Fruit fly (Drosophila melanogaster) whole organism, embryonic: Measurements from ENCODE around the gene PhKgamma.
A peak's percentile ranks its signal among the peaks of the same experiment; 100 is the strongest.

Experiments used
- Blimp-1 ChIP-seq: fragments of 200-800 bp; sonication (Bioruptor generic); optimal IDR thresholded peaks from 3 replicates; lab custom pipeline; 2018; ENCODE audit warnings: missing biosample characterization, missing genetic modification characterization, mild to moderate bottlenecking, moderate library complexity, missing genetic modification reagents
- CG11456 ChIP-seq: fragments of 200-800 bp; sonication (Bioruptor generic); IDR thresholded peaks from 3 replicates; pipeline ENCODE4 v1.3.6; 2022; ENCODE audit warnings: missing biosample characterization, missing genetic modification characterization
- CG15479 ChIP-seq: fragments of 200-800 bp; sonication (Bioruptor generic); optimal IDR thresholded peaks from 3 replicates; lab custom pipeline; 2019; ENCODE audit warnings: missing biosample characterization, mild to moderate bottlenecking, missing genetic modification characterization, moderate library complexity
- CG17328 ChIP-seq: fragments of 200-800 bp; sonication (Bioruptor generic); IDR thresholded peaks from 2 replicates; pipeline ENCODE4 v1.3.6; 2022; ENCODE audit warnings: missing biosample characterization, missing genetic modification characterization
- CG2129 ChIP-seq: fragments of 200-800 bp; sonication (Bioruptor generic); IDR thresholded peaks from 2 replicates; pipeline ENCODE4 v1.3.6; 2022; ENCODE audit warnings: missing biosample characterization, missing genetic modification characterization; ENCODE audit not compliant: partially characterized antibody
- CG2202 ChIP-seq: fragments of 200-800 bp; sonication (Bioruptor generic); optimal IDR thresholded peaks from 2 replicates; lab custom pipeline; 2018; ENCODE audit warnings: missing biosample characterization, mild to moderate bottlenecking, missing genetic modification characterization
- CG2678 ChIP-seq: fragments of 200-800 bp; sonication (Bioruptor generic); optimal IDR thresholded peaks from 3 replicates; lab custom pipeline; 2019; ENCODE audit warnings: missing biosample characterization, mild to moderate bottlenecking, missing genetic modification characterization, moderate library complexity
- CG2875 ChIP-seq: fragments of 200-800 bp; sonication (Bioruptor generic); optimal IDR thresholded peaks from 2 replicates; lab custom pipeline; 2017; ENCODE audit warnings: missing biosample characterization, mild to moderate bottlenecking, missing genetic modification characterization, missing genetic modification reagents
- CG3281 ChIP-seq: fragments of 200-800 bp; sonication (Bioruptor generic); optimal IDR thresholded peaks from 3 replicates; lab custom pipeline; 2017; ENCODE audit warnings: missing biosample characterization, mild to moderate bottlenecking, missing genetic modification characterization
- CG33557 ChIP-seq: fragments of 200-800 bp; sonication (Bioruptor generic); optimal IDR thresholded peaks from 2 replicates; lab custom pipeline; 2019; ENCODE audit warnings: missing biosample characterization, mild to moderate bottlenecking, missing genetic modification characterization, moderate library complexity
- CG6689 ChIP-seq: fragments of 200-800 bp; sonication (Bioruptor generic); IDR thresholded peaks from 2 replicates; pipeline ENCODE4 v1.3.6; 2022; ENCODE audit warnings: missing biosample characterization, missing genetic modification characterization
- CG6813 ChIP-seq: fragments of 200-800 bp; sonication (Bioruptor generic); optimal IDR thresholded peaks from 2 replicates; lab custom pipeline; 2017; ENCODE audit warnings: missing biosample characterization, missing genetic modification characterization, mild to moderate bottlenecking, moderate library complexity, missing genetic modification reagents
- CG9876 ChIP-seq: fragments of 200-800 bp; sonication (Bioruptor generic); optimal IDR thresholded peaks from 2 replicates; lab custom pipeline; 2016; ENCODE audit warnings: missing biosample characterization, missing genetic modification characterization
- CG9932 ChIP-seq: fragments of 200-800 bp; sonication (Bioruptor generic); IDR thresholded peaks from 2 replicates; pipeline ENCODE4 v1.3.6; 2022; ENCODE audit warnings: missing biosample characterization, missing genetic modification characterization
- Dbx ChIP-seq: fragments of 200-800 bp; sonication (Bioruptor generic); IDR thresholded peaks from 3 replicates; pipeline ENCODE4 v1.3.6; 2022; ENCODE audit warnings: missing biosample characterization, missing genetic modification characterization
- Deaf1 ChIP-seq: fragments of 200-800 bp; optimal IDR thresholded peaks from 3 replicates; lab custom pipeline; 2019; ENCODE audit warnings: missing biosample characterization, mild to moderate bottlenecking, missing genetic modification characterization, moderate library complexity
- Dip2 ChIP-seq: fragments of 200-800 bp; sonication (Bioruptor generic); IDR thresholded peaks from 2 replicates; pipeline ENCODE4 v1.3.6; 2022; ENCODE audit warnings: missing biosample characterization, missing genetic modification characterization
- Doc2 ChIP-seq: fragments of 200-800 bp; sonication (Bioruptor generic); IDR thresholded peaks from 2 replicates; pipeline ENCODE4 v1.3.6; 2022; ENCODE audit warnings: missing biosample characterization, missing genetic modification characterization
- Eip74EF ChIP-seq, 2 experiments: fragments of 200-800 bp in 1 of 2; fragments of >200 bp in 1 of 2; sonication (Bioruptor generic) in 1 of 2; optimal IDR thresholded peaks; 2 replicates each; lab custom pipeline; 2017 to 2019; ENCODE audit warnings: missing biosample characterization in 2 of 2, missing genetic modification characterization in 2 of 2, mild to moderate bottlenecking in 1 of 2, moderate library complexity in 1 of 2
- Ets65A ChIP-seq: fragments of 200-800 bp; sonication (Bioruptor generic); peaks from one replicate; lab custom pipeline; 2016; ENCODE audit warnings: missing biosample characterization, missing genetic modification characterization
- Hmr ChIP-seq: fragments of 200-800 bp; sonication (Bioruptor generic); optimal IDR thresholded peaks from 3 replicates; lab custom pipeline; 2017; ENCODE audit warnings: mild to moderate bottlenecking, missing biosample characterization, missing genetic modification reagents, missing genetic modification characterization
- Hr78 ChIP-seq, 2 experiments: fragments of 200-800 bp in 1 of 2; fragments of >200 bp in 1 of 2; sonication (Bioruptor generic) in 1 of 2; optimal IDR thresholded peaks; 2 replicates each; lab custom pipeline; 2017 to 2019; ENCODE audit warnings: missing biosample characterization in 2 of 2, missing genetic modification characterization in 2 of 2, mild to moderate bottlenecking in 1 of 2, moderate library complexity in 1 of 2
- NFAT ChIP-seq: fragments of 200-800 bp; sonication (Bioruptor generic); IDR thresholded peaks from 2 replicates; pipeline ENCODE4 v1.3.6; 2022; ENCODE audit warnings: missing biosample characterization, missing genetic modification characterization
- Nf-YC ChIP-seq: fragments of 200-800 bp; optimal IDR thresholded peaks from 3 replicates; lab custom pipeline; 2019; ENCODE audit warnings: missing biosample characterization, mild to moderate bottlenecking, missing genetic modification characterization, moderate library complexity
- Scr ChIP-seq: fragments of 200-800 bp; sonication (Bioruptor generic); IDR thresholded peaks from 2 replicates; pipeline ENCODE4 v1.3.6; 2022; ENCODE audit warnings: missing biosample characterization, missing genetic modification characterization; ENCODE audit not compliant: partially characterized antibody
- Six4 ChIP-seq: fragments of 200-800 bp; sonication (Bioruptor generic); optimal IDR thresholded peaks from 2 replicates; lab custom pipeline; 2016; ENCODE audit warnings: missing biosample characterization, missing genetic modification characterization
- Sry-β ChIP-seq: fragments of 200-800 bp; sonication (Bioruptor generic); optimal IDR thresholded peaks from 2 replicates; lab custom pipeline; 2018; ENCODE audit warnings: missing biosample characterization, mild to moderate bottlenecking, missing genetic modification characterization, moderate library complexity
- Vsx1 ChIP-seq: fragments of 200-800 bp; sonication (Bioruptor generic); optimal IDR thresholded peaks from 2 replicates; lab custom pipeline; 2017; ENCODE audit warnings: missing biosample characterization, mild to moderate bottlenecking, missing genetic modification characterization, missing genetic modification reagents
- Xbp1 ChIP-seq: fragments of 200-800 bp; sonication (Bioruptor generic); optimal IDR thresholded peaks from 3 replicates; lab custom pipeline; 2016; ENCODE audit warnings: missing biosample characterization, mild to moderate bottlenecking, missing genetic modification characterization
- bigmax ChIP-seq: fragments of 200-800 bp; sonication (Bioruptor generic); optimal IDR thresholded peaks from 2 replicates; lab custom pipeline; 2018; ENCODE audit warnings: missing biosample characterization, mild to moderate bottlenecking, missing genetic modification characterization
- cg ChIP-seq: fragments of 200-800 bp; sonication (Bioruptor generic); optimal IDR thresholded peaks from 3 replicates; lab custom pipeline; 2019; ENCODE audit warnings: missing biosample characterization, mild to moderate bottlenecking, missing genetic modification characterization, moderate library complexity
- dati ChIP-seq: fragments of 200-800 bp; sonication (Bioruptor generic); IDR thresholded peaks from 2 replicates; pipeline ENCODE4 v1.3.6; 2022; ENCODE audit warnings: missing biosample characterization, missing genetic modification characterization
- ems ChIP-seq: fragments of 200-800 bp; sonication (Bioruptor generic); optimal IDR thresholded peaks from 3 replicates; lab custom pipeline; 2016; ENCODE audit warnings: missing biosample characterization, missing genetic modification characterization
- fd96Cb ChIP-seq: fragments of 200-800 bp; sonication (Bioruptor generic); optimal IDR thresholded peaks from 2 replicates; lab custom pipeline; 2018; ENCODE audit warnings: missing biosample characterization, mild to moderate bottlenecking, missing genetic modification characterization, moderate library complexity
- fru ChIP-seq: fragments of >200 bp; optimal IDR thresholded peaks from 2 replicates; lab custom pipeline; 2017
- ftz-f1 ChIP-seq: fragments of 200-800 bp; sonication (Bioruptor generic); optimal IDR thresholded peaks from 2 replicates; lab custom pipeline; 2016; ENCODE audit warnings: missing biosample characterization, missing genetic modification characterization
- hth ChIP-seq: fragments of >200 bp; optimal IDR thresholded peaks from 2 replicates; lab custom pipeline; 2017; ENCODE audit warnings: inconsistent platforms
- lilli ChIP-seq: fragments of 200-800 bp; sonication (Bioruptor generic); optimal IDR thresholded peaks from 3 replicates; lab custom pipeline; 2016; ENCODE audit warnings: missing biosample characterization, missing genetic modification characterization
- mld ChIP-seq: fragments of 200-800 bp; sonication (Bioruptor generic); IDR thresholded peaks from 3 replicates; pipeline ENCODE4 v1.3.6; 2022; ENCODE audit warnings: missing biosample characterization, missing genetic modification characterization; ENCODE audit not compliant: partially characterized antibody
- nerfin-1 ChIP-seq: fragments of 200-800 bp; sonication (Bioruptor generic); optimal IDR thresholded peaks from 3 replicates; lab custom pipeline; 2019; ENCODE audit warnings: missing biosample characterization, mild to moderate bottlenecking, missing genetic modification characterization, moderate library complexity
- pb ChIP-seq: fragments of 200-800 bp; sonication (Bioruptor generic); optimal IDR thresholded peaks from 3 replicates; lab custom pipeline; 2016; ENCODE audit warnings: missing biosample characterization, missing genetic modification characterization
- run ChIP-seq: fragments of 200-800 bp; sonication (Bioruptor generic); optimal IDR thresholded peaks from 3 replicates; lab custom pipeline; 2018; ENCODE audit warnings: missing biosample characterization, mild to moderate bottlenecking, missing genetic modification characterization
- scrt ChIP-seq: fragments of 200-800 bp; sonication (Bioruptor generic); optimal IDR thresholded peaks from 2 replicates; lab custom pipeline; 2018; ENCODE audit warnings: missing biosample characterization, mild to moderate bottlenecking, missing genetic modification characterization, moderate library complexity
- sens ChIP-seq: fragments of 200-800 bp; sonication (Bioruptor generic); peaks from one replicate; lab custom pipeline; 2016; ENCODE audit warnings: missing biosample characterization, missing genetic modification characterization
- tio ChIP-seq: fragments of 200-800 bp; sonication (Bioruptor generic); optimal IDR thresholded peaks from 2 replicates; lab custom pipeline; 2017; ENCODE audit warnings: missing biosample characterization, missing genetic modification characterization, inconsistent platforms
- tna ChIP-seq: fragments of 200-800 bp; sonication (Bioruptor generic); IDR thresholded peaks from 2 replicates; pipeline ENCODE4 v1.3.6; 2022; ENCODE audit warnings: missing biosample characterization, missing genetic modification characterization; ENCODE audit not compliant: partially characterized antibody
- wdn ChIP-seq: fragments of 200-800 bp; sonication (Bioruptor generic); IDR thresholded peaks from 2 replicates; pipeline ENCODE4 v1.3.6; 2022; ENCODE audit warnings: missing biosample characterization, missing genetic modification characterization
- wor ChIP-seq: fragments of 200-800 bp; sonication (Bioruptor generic); IDR thresholded peaks from 2 replicates; pipeline ENCODE4 v1.3.6; 2022; ENCODE audit warnings: missing biosample characterization, missing genetic modification characterization

Gene PhKgamma

DNA sequence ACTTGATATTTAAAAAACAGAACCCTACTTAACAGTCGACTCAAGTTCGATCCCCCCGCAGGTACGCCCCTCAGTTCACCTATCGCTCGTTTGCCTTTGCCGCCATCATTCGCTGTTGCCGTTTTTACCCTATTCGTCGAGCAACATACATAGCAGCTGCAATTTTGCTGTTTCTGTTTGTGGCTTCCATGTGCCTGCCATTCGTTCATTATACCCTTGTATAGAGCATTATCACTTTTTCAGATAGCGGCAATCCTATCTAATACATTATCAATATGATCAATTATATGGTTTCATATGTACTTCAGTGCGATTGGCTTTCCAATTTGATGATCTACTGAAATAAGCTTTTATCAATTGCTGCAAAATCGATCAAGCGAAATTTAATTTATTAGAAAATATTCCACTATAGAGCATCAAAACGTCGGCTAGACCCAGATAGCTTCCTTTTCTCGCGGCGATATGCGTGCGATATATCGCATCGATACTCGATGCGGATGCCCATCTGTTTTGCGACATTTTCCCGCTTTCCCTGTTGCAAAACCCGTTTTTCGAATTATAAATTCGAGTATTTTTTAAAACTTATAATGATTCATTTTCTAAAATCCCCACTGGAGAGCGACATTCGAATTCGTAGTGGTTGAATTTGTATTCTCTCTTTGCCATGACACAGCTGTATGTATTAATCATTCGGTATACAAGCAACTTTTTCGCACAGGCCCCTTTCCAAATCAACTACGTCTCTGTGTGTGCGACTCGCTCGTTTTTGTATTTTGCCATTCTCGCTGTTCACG is 21.2 kb downstream of the PhKgamma start (continued):
- no peak for TF ChIP-seq Sry-β
- peak; percentile 69 for TF ChIP-seq CG2129 (GFP tag; lab: Robert Waterston, UW)
- TF ChIP-seq Doc2 (GFP tag; lab: Robert Waterston, UW), result peak; percentile 53
- no peak for TF ChIP-seq cg (GFP tag; lab: Kevin White, UChicago)
- peak; percentile 77 for TF ChIP-seq CG2875 (GFP tag; lab: Kevin White, UChicago)
- peak; percentile 84 for TF ChIP-seq CG6689
- peak; percentile 70 for TF ChIP-seq wor (GFP tag; lab: Robert Waterston, UW)
- TF ChIP-seq CG9876 (GFP tag; lab: Kevin White, UChicago), result peak; percentile 71
- TF ChIP-seq Dbx (GFP tag; lab: Robert Waterston, UW), result peak; percentile 84; the same call in 2 of the 3 replicates
- TF ChIP-seq lilli, result peak; percentile 83
- peak; percentile 91 for TF ChIP-seq fd96Cb (tag; lab: Kevin White, UChicago)
- TF ChIP-seq nerfin-1 (tag; lab: Kevin White, UChicago), result peak; percentile 81
- peak; percentile 93 for TF ChIP-seq CG2678
- peak; percentile 93 for TF ChIP-seq CG3281 (GFP tag; lab: Kevin White, UChicago)
- TF ChIP-seq tio (GFP tag; lab: Kevin White, UChicago), result peak; percentile 89
- TF ChIP-seq ems (GFP tag; lab: Kevin White, UChicago), result peak; percentile 83
- peak; percentile 88 for TF ChIP-seq Xbp1 (GFP tag; lab: Kevin White, UChicago)
- TF ChIP-seq CG17328, result peak; percentile 86
- TF ChIP-seq wdn (GFP tag; lab: Robert Waterston, UW), result peak; percentile 75
- TF ChIP-seq Ets65A (GFP tag; lab: Kevin White, UChicago), result peak; percentile 99
- TF ChIP-seq run (tag; lab: Kevin White, UChicago), result peak; percentile 85
- peak; percentile 77 for TF ChIP-seq Scr (GFP tag; lab: Robert Waterston, UW)
- TF ChIP-seq Deaf1 (tag; lab: Kevin White, UChicago), result peak; percentile 67
- TF ChIP-seq NFAT (GFP tag; lab: Robert Waterston, UW), result peak; percentile 61
- TF ChIP-seq Eip74EF (GFP tag; optimal IDR thresholded peaks at IDR 0.05; lab: Kevin White, UChicago), result peak in 1 of 2 experiments; percentile 81
- TF ChIP-seq hth (lab: Kevin White, UChicago), result no peak
- TF ChIP-seq CG9932, result peak; percentile 70
- peak; percentile 65 for TF ChIP-seq CG2202 (tag; lab: Kevin White, UChicago)
- peak; percentile 95 for TF ChIP-seq CG15479 (GFP tag; lab: Kevin White, UChicago)
- no peak for TF ChIP-seq ftz-f1
- peak; percentile 64; the same call in 1 of the 3 replicates for TF ChIP-seq mld
- TF ChIP-seq Vsx1 (GFP tag; lab: Kevin White, UChicago), result peak; percentile 75
- peak; percentile 78 for TF ChIP-seq scrt
- peak; percentile 81 for TF ChIP-seq Blimp-1
- TF ChIP-seq fru (lab: Kevin White, UChicago), result peak; percentile 6
- peak in 1 of 2 experiments; percentile 57 for TF ChIP-seq Hr78 (GFP tag; optimal IDR thresholded peaks at IDR 0.05; lab: Kevin White, UChicago)
- TF ChIP-seq CG11456 (GFP tag; lab: Robert Waterston, UW), result peak; percentile 68
- TF ChIP-seq pb (GFP tag; lab: Kevin White, UChicago), result peak; percentile 81
- TF ChIP-seq tna (GFP tag; lab: Robert Waterston, UW), result peak; percentile 29; the same call in 1 of the 2 replicates
- TF ChIP-seq Hmr (GFP tag; lab: Kevin White, UChicago), result peak; percentile 88
- TF ChIP-seq CG33557 (GFP tag; lab: Kevin White, UChicago), result peak; percentile 87
- no peak for TF ChIP-seq Dip2 (GFP tag; lab: Robert Waterston, UW)
- peak; percentile 83 for TF ChIP-seq Six4 (GFP tag; lab: Kevin White, UChicago)
- TF ChIP-seq dati (GFP tag; lab: Robert Waterston, UW), result peak; percentile 53; the same call in 1 of the 2 replicates
- TF ChIP-seq bigmax (GFP tag; lab: Kevin White, UChicago), result no peak
- TF ChIP-seq sens (GFP tag; lab: Kevin White, UChicago), result peak; percentile 96
- TF ChIP-seq Nf-YC (tag; lab: Kevin White, UChicago), result peak; percentile 74
- TF ChIP-seq CG6813 (GFP tag; lab: Kevin White, UChicago), result peak; percentile 81
